Worm (Caenorhabditis elegans): Measurements from ENCODE around the gene Y4C6B.7.

DNA sequence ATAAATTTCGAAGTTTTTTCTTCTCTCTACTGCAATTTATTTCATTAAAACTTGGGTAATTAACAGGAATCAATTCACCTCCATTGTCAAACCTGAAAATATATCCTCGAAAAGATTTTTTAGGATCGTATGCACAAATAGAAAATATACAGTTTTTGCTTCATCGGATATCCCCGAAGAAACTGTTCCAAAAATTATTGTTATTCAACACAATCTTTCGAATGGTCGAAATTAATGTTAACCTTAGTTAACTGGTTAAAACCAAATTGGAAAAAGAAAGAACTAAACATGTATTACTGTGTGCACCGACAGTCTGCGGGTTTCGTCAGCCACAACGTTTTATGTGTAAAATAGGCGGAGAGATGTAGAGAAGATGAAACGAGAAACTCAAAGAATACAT lies 36.2 kb downstream of the Y4C6B.7 start:
- TF ChIP-seq scrt-1 (GFP tag; IDR thresholded peaks at IDR 0.05) (no peak), tbx-11 (GFP tag; IDR thresholded peaks at IDR 0.05) (no peak), ceh-36 (tag; optimal IDR thresholded peaks at IDR 0.05) (no peak), pes-1 (GFP tag; IDR thresholded peaks at IDR 0.05) (no peak), F13C5.2 (tag; optimal IDR thresholded peaks at IDR 0.05) (no peak), ets-7 (tag; optimal IDR thresholded peaks at IDR 0.05) (no peak), aly-1 (tag; optimal IDR thresholded peaks at IDR 0.05) (no peak), tra-4 (tag; optimal IDR thresholded peaks at IDR 0.05) (no peak)
